Fruit fly (Drosophila melanogaster) whole organism, prepupa: ENCODE data around the gene sip3.

ENCODE experiments used
- Blimp-1 ChIP-seq: fragments of 200-800 bp; sonication (Bioruptor generic); optimal IDR thresholded peaks from 3 replicates; lab custom pipeline; 2017; ENCODE audit warnings: missing biosample characterization, missing genetic modification characterization, mild to moderate bottlenecking, moderate library complexity, missing genetic modification reagents
- CG10631 ChIP-seq: fragments of 200-800 bp; sonication (Bioruptor generic); optimal IDR thresholded peaks from 2 replicates; lab custom pipeline; 2016; ENCODE audit warnings: missing biosample characterization, missing genetic modification characterization
- CG11294 ChIP-seq: fragments of 200-800 bp; sonication (Bioruptor generic); IDR thresholded peaks from 2 replicates; pipeline ENCODE4 v1.3.6; 2022; ENCODE audit warnings: missing biosample characterization, missing genetic modification characterization
- CG15336 ChIP-seq: fragments of 200-800 bp; sonication (Bioruptor generic); IDR thresholded peaks from 2 replicates; pipeline ENCODE4 v1.3.6; 2022; ENCODE audit warnings: missing biosample characterization, missing genetic modification characterization
- CG1621 ChIP-seq: fragments of 200-800 bp; sonication (Bioruptor generic); optimal IDR thresholded peaks from 3 replicates; lab custom pipeline; 2018; ENCODE audit warnings: missing biosample characterization, mild to moderate bottlenecking, missing genetic modification characterization
- CG16779 ChIP-seq: fragments of 200-800 bp; sonication (Bioruptor generic); optimal IDR thresholded peaks from 3 replicates; lab custom pipeline; 2017; ENCODE audit warnings: missing biosample characterization, mild to moderate bottlenecking, missing genetic modification characterization
- CG3032 ChIP-seq: fragments of 200-800 bp; optimal IDR thresholded peaks from 2 replicates; lab custom pipeline; 2019; ENCODE audit warnings: missing biosample characterization, mild to moderate bottlenecking, missing genetic modification characterization, moderate library complexity
- CG32006 ChIP-seq: fragments of 200-800 bp; sonication (Bioruptor generic); optimal IDR thresholded peaks from 3 replicates; lab custom pipeline; 2017; ENCODE audit warnings: missing biosample characterization, mild to moderate bottlenecking, missing genetic modification characterization
- CG3919 ChIP-seq: fragments of 200-800 bp; sonication (Bioruptor generic); optimal IDR thresholded peaks from 3 replicates; lab custom pipeline; 2016; ENCODE audit warnings: missing biosample characterization, missing genetic modification characterization
- CG4318 ChIP-seq: fragments of 200-800 bp; sonication (Bioruptor generic); optimal IDR thresholded peaks from 3 replicates; lab custom pipeline; 2017; ENCODE audit warnings: missing biosample characterization, mild to moderate bottlenecking, missing genetic modification characterization
- CG6163 ChIP-seq: fragments of 200-800 bp; sonication (Bioruptor generic); IDR thresholded peaks from 3 replicates; pipeline ENCODE4 v1.3.6; 2022; ENCODE audit warnings: missing biosample characterization, missing genetic modification characterization
- CG6276 ChIP-seq: fragments of 200-800 bp; sonication (Bioruptor generic); optimal IDR thresholded peaks from 2 replicates; lab custom pipeline; 2017; ENCODE audit warnings: missing biosample characterization, mild to moderate bottlenecking, missing genetic modification characterization
- CG6792 ChIP-seq: fragments of 200-800 bp; sonication (Bioruptor generic); optimal IDR thresholded peaks from 3 replicates; lab custom pipeline; 2016; ENCODE audit warnings: missing biosample characterization, missing genetic modification characterization
- CG6808 ChIP-seq: fragments of 200-800 bp; sonication (Bioruptor generic); optimal IDR thresholded peaks from 3 replicates; lab custom pipeline; 2017; ENCODE audit warnings: missing biosample characterization, missing genetic modification characterization, mild to moderate bottlenecking, moderate library complexity, missing genetic modification reagents
- CG7368 ChIP-seq: fragments of 200-800 bp; sonication (Bioruptor generic); optimal IDR thresholded peaks from 3 replicates; lab custom pipeline; 2016; ENCODE audit warnings: missing biosample characterization, missing genetic modification characterization
- CG8119 ChIP-seq: fragments of 200-800 bp; sonication (Bioruptor generic); IDR thresholded peaks from 3 replicates; pipeline ENCODE4 v1.3.6; 2022; ENCODE audit warnings: missing biosample characterization, missing genetic modification characterization
- CG8632 ChIP-seq: fragments of 200-800 bp; sonication (Bioruptor generic); optimal IDR thresholded peaks from 3 replicates; lab custom pipeline; 2016; ENCODE audit warnings: missing biosample characterization, missing genetic modification characterization
- Eip75B ChIP-seq: fragments of 200-800 bp; sonication (Bioruptor generic); optimal IDR thresholded peaks from 3 replicates; lab custom pipeline; 2016; ENCODE audit warnings: missing biosample characterization, missing genetic modification characterization
- Eip78C ChIP-seq: fragments of 200-800 bp; sonication (Bioruptor generic); peaks from one replicate; lab custom pipeline; 2016; ENCODE audit warnings: missing biosample characterization, missing genetic modification characterization
- Gug ChIP-seq: fragments of 200-800 bp; sonication (Bioruptor generic); IDR thresholded peaks from 2 replicates; pipeline ENCODE4 v1.3.6; 2022; ENCODE audit warnings: missing biosample characterization, missing genetic modification characterization
- Hr39 ChIP-seq: fragments of 200-800 bp; sonication (Bioruptor generic); optimal IDR thresholded peaks from 2 replicates; lab custom pipeline; 2016; ENCODE audit warnings: missing biosample characterization, missing genetic modification characterization
- Hr4 ChIP-seq: fragments of 200-800 bp; sonication (Bioruptor generic); optimal IDR thresholded peaks from 3 replicates; lab custom pipeline; 2016; ENCODE audit warnings: missing biosample characterization, missing genetic modification characterization
- Met ChIP-seq: fragments of 200-800 bp; sonication (Bioruptor generic); optimal IDR thresholded peaks from 3 replicates; lab custom pipeline; 2016; ENCODE audit warnings: missing biosample characterization, missing genetic modification characterization
- OdsH ChIP-seq: fragments of 200-800 bp; sonication (Bioruptor generic); optimal IDR thresholded peaks from 3 replicates; lab custom pipeline; 2016; ENCODE audit warnings: missing biosample characterization, missing genetic modification characterization
- Sox102F ChIP-seq: fragments of 200-800 bp; sonication (Bioruptor generic); optimal IDR thresholded peaks from 2 replicates; lab custom pipeline; 2016; ENCODE audit warnings: missing biosample characterization, mild to moderate bottlenecking, missing genetic modification characterization
- Sox14 ChIP-seq: fragments of 200-800 bp; sonication (Bioruptor generic); optimal IDR thresholded peaks from 3 replicates; lab custom pipeline; 2016; ENCODE audit warnings: missing biosample characterization, missing genetic modification characterization
- Sox15 ChIP-seq: fragments of 200-800 bp; sonication (Bioruptor generic); optimal IDR thresholded peaks from 3 replicates; lab custom pipeline; 2016; ENCODE audit warnings: missing biosample characterization, missing genetic modification characterization
- achi ChIP-seq: fragments of 200-800 bp; sonication (Bioruptor generic); optimal IDR thresholded peaks from 3 replicates; lab custom pipeline; 2016; ENCODE audit warnings: missing biosample characterization, missing genetic modification characterization
- acj6 ChIP-seq: fragments of 200-800 bp; sonication (Bioruptor generic); optimal IDR thresholded peaks from 3 replicates; lab custom pipeline; 2016; ENCODE audit warnings: missing biosample characterization, missing genetic modification characterization
- dac ChIP-seq: fragments of 200-800 bp; sonication (Bioruptor generic); optimal IDR thresholded peaks from 2 replicates; lab custom pipeline; 2017; ENCODE audit warnings: missing biosample characterization, mild to moderate bottlenecking, missing genetic modification characterization
- dsx ChIP-seq: fragments of 200-800 bp; optimal IDR thresholded peaks from 3 replicates; lab custom pipeline; 2019; ENCODE audit warnings: missing biosample characterization, mild to moderate bottlenecking, missing genetic modification characterization, moderate library complexity; ENCODE audit not compliant: poor library complexity, severe bottlenecking
- fd59A ChIP-seq: fragments of 200-800 bp; sonication (Bioruptor generic); optimal IDR thresholded peaks from 2 replicates; lab custom pipeline; 2017; ENCODE audit warnings: missing biosample characterization, mild to moderate bottlenecking, missing genetic modification characterization, missing genetic modification reagents
- fd85E ChIP-seq: fragments of 200-800 bp; sonication (Bioruptor generic); optimal IDR thresholded peaks from 3 replicates; lab custom pipeline; 2016; ENCODE audit warnings: missing biosample characterization, missing genetic modification characterization
- fkh ChIP-seq: fragments of 200-800 bp; sonication (Bioruptor generic); optimal IDR thresholded peaks from 3 replicates; lab custom pipeline; 2017; ENCODE audit warnings: missing biosample characterization, mild to moderate bottlenecking, missing genetic modification characterization, moderate library complexity
- lz ChIP-seq: fragments of 200-800 bp; sonication (Bioruptor generic); optimal IDR thresholded peaks from 3 replicates; lab custom pipeline; 2016; ENCODE audit warnings: missing biosample characterization, missing genetic modification characterization
- pdm3 ChIP-seq: fragments of 200-800 bp; sonication (Bioruptor generic); optimal IDR thresholded peaks from 3 replicates; lab custom pipeline; 2016; ENCODE audit warnings: missing biosample characterization, missing genetic modification characterization
- salr ChIP-seq, 2 experiments: fragments of 200-800 bp; sonication (Bioruptor generic); optimal IDR thresholded peaks; 3 replicates each; lab custom pipeline; 2016 to 2018; ENCODE audit warnings: missing biosample characterization in 2 of 2, missing genetic modification characterization in 2 of 2, mild to moderate bottlenecking in 1 of 2
- spab ChIP-seq: fragments of 200-800 bp; sonication (Bioruptor generic); optimal IDR thresholded peaks from 2 replicates; lab custom pipeline; 2017; ENCODE audit warnings: missing biosample characterization, mild to moderate bottlenecking, missing genetic modification characterization, missing genetic modification reagents
- ss ChIP-seq, 2 experiments: fragments of 200-800 bp; sonication (Bioruptor generic); optimal IDR thresholded peaks; 2 replicates in 1 of 2; 3 replicates in 1 of 2; lab custom pipeline; 2017 to 2018; ENCODE audit warnings: mild to moderate bottlenecking in 2 of 2, missing biosample characterization in 2 of 2, missing genetic modification characterization in 2 of 2, moderate library complexity in 1 of 2
- vri ChIP-seq: fragments of 200-800 bp; sonication (Bioruptor generic); optimal IDR thresholded peaks from 3 replicates; lab custom pipeline; 2016; ENCODE audit warnings: missing biosample characterization, mild to moderate bottlenecking, missing genetic modification characterization

Gene sip3

dm6 chr3R:31771790-31772576 lies at the start of gene sip3, which contains the start of gene betaGlu (continued):
- TF ChIP-seq CG8119 (GFP tag; lab: Robert Waterston, UW): no peak
- peak; percentile 74 for TF ChIP-seq vri (GFP tag; lab: Kevin White, UChicago)
- no peak for TF ChIP-seq CG6276 (GFP tag; lab: Kevin White, UChicago)
- TF ChIP-seq Hr39 (GFP tag; lab: Kevin White, UChicago): peak; percentile 21
- no peak for TF ChIP-seq CG8632
- TF ChIP-seq CG3032 (tag; lab: Kevin White, UChicago): peak; percentile 6
- TF ChIP-seq Sox102F (GFP tag; lab: Kevin White, UChicago): no peak
- no peak for TF ChIP-seq Blimp-1

dm6 chr3R:31723206-31723933 lies 48.6 kb upstream of the sip3 start:
- peak; percentile 67 for TF ChIP-seq CG10631 (GFP tag; lab: Kevin White, UChicago)
- peak; percentile 66 for TF ChIP-seq CG6276 (GFP tag; lab: Kevin White, UChicago)
- peak; percentile 67 for TF ChIP-seq CG15336 (GFP tag; lab: Robert Waterston, UW)
- TF ChIP-seq OdsH (GFP tag; lab: Kevin White, UChicago): peak; percentile 40
- peak; percentile 33 for TF ChIP-seq dac (GFP tag; lab: Kevin White, UChicago)
- peak; percentile 9 for TF ChIP-seq CG3032 (tag; lab: Kevin White, UChicago)
- TF ChIP-seq fd59A (GFP tag; lab: Kevin White, UChicago): peak; percentile 22
- no peak for TF ChIP-seq CG6792 (GFP tag; lab: Kevin White, UChicago)
- TF ChIP-seq ss (GFP tag; optimal IDR thresholded peaks at IDR 0.05; lab: Kevin White, UChicago): peak in 1 of 2 experiments; percentile 75
- TF ChIP-seq CG7368: no peak
- no peak for TF ChIP-seq CG8632
- TF ChIP-seq Hr39 (GFP tag; lab: Kevin White, UChicago): no peak
- TF ChIP-seq lz (GFP tag; lab: Kevin White, UChicago): no peak
- peak; percentile 63 for TF ChIP-seq Sox14 (GFP tag; lab: Kevin White, UChicago)
- TF ChIP-seq CG11294 (GFP tag; lab: Robert Waterston, UW): peak; percentile 40; the same call in 1 of the 2 replicates
- peak; percentile 65; the same call in 1 of the 3 replicates for TF ChIP-seq CG8119 (GFP tag; lab: Robert Waterston, UW)
- TF ChIP-seq CG32006 (GFP tag; lab: Kevin White, UChicago): peak; percentile 77
- TF ChIP-seq acj6: peak; percentile 34
- peak; percentile 36 for TF ChIP-seq Eip75B (GFP tag; lab: Kevin White, UChicago)
- TF ChIP-seq Hr4: peak; percentile 61
- peak; percentile 48 for TF ChIP-seq pdm3
- no peak for TF ChIP-seq spab
- no peak for TF ChIP-seq Met (GFP tag; lab: Kevin White, UChicago)
- 0 out of 3 replicates have a peak, but pooled peaks have one; percentile 23 for TF ChIP-seq CG6163
- no peak for TF ChIP-seq dsx (GFP tag; lab: Kevin White, UChicago)
- peak; percentile 85 for TF ChIP-seq Eip78C (GFP tag; lab: Kevin White, UChicago)
- peak; percentile 38 for TF ChIP-seq achi
- TF ChIP-seq Gug: peak; percentile 43; the same call in 1 of the 2 replicates
- peak in 1 of 2 experiments; percentile 72 for TF ChIP-seq salr (GFP tag; optimal IDR thresholded peaks at IDR 0.05; lab: Kevin White, UChicago)
- peak; percentile 21 for TF ChIP-seq fkh
- TF ChIP-seq fd85E (GFP tag; lab: Kevin White, UChicago): no peak
- TF ChIP-seq CG16779 (tag; lab: Kevin White, UChicago): peak; percentile 20
- peak; percentile 29 for TF ChIP-seq CG6808 (GFP tag; lab: Kevin White, UChicago)
- TF ChIP-seq CG4318: peak; percentile 51
- TF ChIP-seq Sox15 (GFP tag; lab: Kevin White, UChicago): no peak
- peak; percentile 51 for TF ChIP-seq CG3919 (GFP tag; lab: Kevin White, UChicago)
- no peak for TF ChIP-seq CG1621
- TF ChIP-seq, all 60 proteins: peak for 26
